Fruit fly (Drosophila melanogaster): ENCODE measurements around the gene CG4592.

The CG4592 gene

dm6 chr2L:9954119-9954518, 32.7 kb downstream of the CG4592 start, which contains the start of the genes CG13126 and CG4709 (continued):
- TF ChIP-seq YL-1 (GFP tag; optimal IDR thresholded peaks at IDR 0.05) (peak; percentile 85), bab2 (GFP tag; optimal IDR thresholded peaks at IDR 0.05) (peak; percentile 6), Dref (GFP tag; IDR thresholded peaks at IDR 0.05) (peak; percentile 33; the same call in 1 of the 2 replicates), CG4424 (GFP tag; optimal IDR thresholded peaks at IDR 0.05) (peak; percentile 94), B-H1 (GFP tag; IDR thresholded peaks at IDR 0.05) (peak; percentile 73), CG9876 (GFP tag; optimal IDR thresholded peaks at IDR 0.05) (no peak), CG2889 (GFP tag; IDR thresholded peaks at IDR 0.05) (peak; percentile 74; the same call in 2 of the 3 replicates), CG2116 (GFP tag; optimal IDR thresholded peaks at IDR 0.05) (peak; percentile 77), rib (GFP tag; IDR thresholded peaks at IDR 0.05) (peak; percentile 71; the same call in 1 of the 2 replicates), zfh1 (GFP tag; IDR thresholded peaks at IDR 0.05) (peak; percentile 90), CG12236 (GFP tag; optimal IDR thresholded peaks at IDR 0.05) (peak; percentile 6), Ravus (GFP tag; IDR thresholded peaks at IDR 0.05) (peak; percentile 67), Lim3 (GFP tag; IDR thresholded peaks at IDR 0.05) (peak; percentile 50; the same call in 1 of the 2 replicates), CG15514 (GFP tag; optimal IDR thresholded peaks at IDR 0.05) (peak; percentile 86), CG11093 (GFP tag; IDR thresholded peaks at IDR 0.05) (peak; percentile 85), dimm (GFP tag; IDR thresholded peaks at IDR 0.05) (peak; percentile 45; the same call in 1 of the 2 replicates), chinmo (GFP tag; IDR thresholded peaks at IDR 0.05; ENCODE audit: partially characterized antibody) (no peak), Abd-B (GFP tag; optimal IDR thresholded peaks at IDR 0.05) (peak; percentile 83), MESR4 (GFP tag; optimal IDR thresholded peaks at IDR 0.05) (peak; percentile 23), klu (GFP tag; IDR thresholded peaks at IDR 0.05) (peak; percentile 76; the same call in 1 of the 2 replicates), CG15696 (tag; optimal IDR thresholded peaks at IDR 0.05) (peak; percentile 95), gcm2 (GFP tag; optimal IDR thresholded peaks at IDR 0.05) (no peak), CG18599 (GFP tag; optimal IDR thresholded peaks at IDR 0.05) (peak; percentile 96), cato (GFP tag; optimal IDR thresholded peaks at IDR 0.05; ENCODE audit: borderline replicate concordance) (peak; percentile 70), CG11696 (GFP tag; IDR thresholded peaks at IDR 0.05) (peak; percentile 100), ash1 (GFP tag; optimal IDR thresholded peaks at IDR 0.05) (no peak), HLH54F (GFP tag; optimal IDR thresholded peaks at IDR 0.05) (peak; percentile 6), Myb (GFP tag; optimal IDR thresholded peaks at IDR 0.05) (no peak), CG14441 (GFP tag; IDR thresholded peaks at IDR 0.05) (peak; percentile 86), fru (optimal IDR thresholded peaks at IDR 0.05) (no peak), HLHmδ (GFP tag; optimal IDR thresholded peaks at IDR 0.05) (no peak), aop (GFP tag; IDR thresholded peaks at IDR 0.05) (no peak), wek (GFP tag; optimal IDR thresholded peaks at IDR 0.05) (no peak), fd3F (GFP tag; optimal IDR thresholded peaks at IDR 0.05) (peak; percentile 83), Rx (GFP tag; IDR thresholded peaks at IDR 0.05) (peak; percentile 60), Scr (GFP tag; IDR thresholded peaks at IDR 0.05; ENCODE audit: partially characterized antibody) (no peak), CG18476 (GFP tag; optimal IDR thresholded peaks at IDR 0.05) (peak; percentile 81), ERR (GFP tag; optimal IDR thresholded peaks at IDR 0.05) (no peak), CG12155 (GFP tag; optimal IDR thresholded peaks at IDR 0.05) (peak; percentile 86), psq (GFP tag; optimal IDR thresholded peaks at IDR 0.05) (peak; percentile 64), Stat92E (GFP tag; optimal IDR thresholded peaks at IDR 0.05) (peak in 1 of 3 experiments; percentile 83), CTCF (GFP tag; optimal IDR thresholded peaks at IDR 0.05) (peak; percentile 61), CG8478 (optimal IDR thresholded peaks at IDR 0.05) (no peak), CkIIα-i1 (GFP tag; IDR thresholded peaks at IDR 0.05) (no peak)
